Worm (Caenorhabditis elegans) whole organism, L1 larva: Measurements from ENCODE around the gene C35D10.6.

Experiments
- ceh-8 ChIP-seq: fragments of 200-800 bp; sonication (Bioruptor generic); optimal IDR thresholded peaks from 2 replicates; lab custom pipeline; 2018; ENCODE audit warnings: mild to moderate bottlenecking, missing genetic modification characterization, moderate library complexity, missing compliant biosample characterization
- ceh-90 ChIP-seq: sonication (generic microtip); optimal IDR thresholded peaks from 2 replicates; lab custom pipeline; 2016; ENCODE audit warnings: missing genetic modification characterization, missing compliant biosample characterization
- dpl-1 ChIP-seq, 3 experiments: fragments of 150-350 bp in 2 of 3; sonication (generic microtip) in 1 of 3; optimal IDR thresholded peaks; 2 replicates each; lab custom pipeline; 2014 to 2017; ENCODE audit warnings: missing biosample characterization in 3 of 3, missing genetic modification characterization in 3 of 3, missing genetic modification reagents in 3 of 3
- dsc-1 ChIP-seq: sonication (generic microtip); optimal IDR thresholded peaks from 2 replicates; lab custom pipeline; 2016; ENCODE audit warnings: mild to moderate bottlenecking, missing genetic modification characterization, missing compliant biosample characterization
- efl-1 ChIP-seq, 4 experiments: fragments of 150-350 bp; optimal IDR thresholded peaks in 3 of 4; peaks in 1 of 4; 1 replicate in 1 of 4; 2 replicates in 3 of 4; lab custom pipeline; 2014; ENCODE audit warnings: missing biosample characterization in 2 of 4, missing genetic modification characterization in 2 of 4, missing genetic modification reagents in 2 of 4
- egl-27 ChIP-seq, 2 experiments: fragments of 150-350 bp in 1 of 2; sonication (generic microtip); optimal IDR thresholded peaks; 3 replicates each; lab custom pipeline; 2017 to 2018; ENCODE audit warnings: missing biosample characterization in 2 of 2, missing genetic modification characterization in 2 of 2, missing genetic modification reagents in 2 of 2
- fkh-10 ChIP-seq: sonication (generic microtip); optimal IDR thresholded peaks from 2 replicates; lab custom pipeline; 2017; ENCODE audit warnings: missing biosample characterization, missing genetic modification reagents, missing genetic modification characterization
- grh-1 ChIP-seq: fragments of 200-800 bp; sonication (Bioruptor generic); IDR thresholded peaks from 2 replicates; pipeline ENCODE4 v1.3.6; 2022; ENCODE audit warnings: missing genetic modification reagents, missing genetic modification characterization, missing compliant biosample characterization
- hlh-17 ChIP-seq: fragments of 200-800 bp; sonication (Bioruptor generic); optimal IDR thresholded peaks from 2 replicates; lab custom pipeline; 2018; ENCODE audit warnings: missing genetic modification characterization, mild to moderate bottlenecking, missing compliant biosample characterization, moderate library complexity, borderline replicate concordance
- hlh-4 ChIP-seq: sonication (generic microtip); optimal IDR thresholded peaks from 2 replicates; lab custom pipeline; 2016; ENCODE audit warnings: mild to moderate bottlenecking, missing genetic modification characterization, missing compliant biosample characterization
- hpl-2 ChIP-seq: fragments of 150-350 bp; optimal IDR thresholded peaks from 2 replicates; lab custom pipeline; 2014; ENCODE audit warnings: missing biosample characterization, missing genetic modification reagents, missing genetic modification characterization
- irx-1 ChIP-seq: sonication (generic microtip); optimal IDR thresholded peaks from 2 replicates; lab custom pipeline; 2016; ENCODE audit warnings: missing genetic modification characterization, missing compliant biosample characterization
- jun-1 ChIP-seq: fragments of 150-350 bp; optimal IDR thresholded peaks from 2 replicates; lab custom pipeline; 2014; ENCODE audit warnings: missing biosample characterization, missing genetic modification reagents, missing genetic modification characterization
- lin-13 ChIP-seq: fragments of 150-350 bp; optimal IDR thresholded peaks from 2 replicates; lab custom pipeline; 2014; ENCODE audit warnings: missing biosample characterization, missing genetic modification reagents, missing genetic modification characterization
- lin-15B ChIP-seq: fragments of 150-350 bp; sonication (generic microtip); optimal IDR thresholded peaks from 3 replicates; lab custom pipeline; 2014; ENCODE audit warnings: missing biosample characterization, missing genetic modification characterization
- lin-35 ChIP-seq, 2 experiments: fragments of 150-350 bp; optimal IDR thresholded peaks; 2 replicates each; lab custom pipeline; 2014; ENCODE audit warnings: missing biosample characterization in 2 of 2, missing genetic modification characterization in 2 of 2, missing genetic modification reagents in 2 of 2
- lir-3 ChIP-seq: sonication (generic microtip); optimal IDR thresholded peaks from 2 replicates; lab custom pipeline; 2016; ENCODE audit warnings: mild to moderate bottlenecking, missing genetic modification characterization, moderate library complexity, missing compliant biosample characterization; ENCODE audit not compliant: poor library complexity
- mdl-1 ChIP-seq, 2 experiments: fragments of 150-350 bp; optimal IDR thresholded peaks; 2 replicates each; lab custom pipeline; 2014 to 2017; ENCODE audit warnings: missing biosample characterization in 2 of 2, missing genetic modification characterization in 2 of 2, inconsistent platforms in 1 of 2
- mef-2 ChIP-seq: fragments of 150-350 bp; optimal IDR thresholded peaks from 2 replicates; lab custom pipeline; 2014; ENCODE audit warnings: missing biosample characterization, missing genetic modification characterization
- nhr-11 ChIP-seq: fragments of 150-350 bp; optimal IDR thresholded peaks from 2 replicates; lab custom pipeline; 2014; ENCODE audit warnings: missing biosample characterization, missing genetic modification characterization
- nhr-19 ChIP-seq: fragments of 200-800 bp; sonication (Bioruptor generic); conservative IDR thresholded peaks from 2 replicates; pipeline ENCODE4 v1.3.6; 2022; ENCODE audit warnings: missing genetic modification characterization, missing compliant biosample characterization
- nhr-237 ChIP-seq: fragments of 150-350 bp; optimal IDR thresholded peaks from 2 replicates; lab custom pipeline; 2014; ENCODE audit warnings: missing biosample characterization, missing genetic modification characterization
- nhr-28 ChIP-seq: fragments of 150-350 bp; optimal IDR thresholded peaks from 2 replicates; lab custom pipeline; 2014; ENCODE audit warnings: missing biosample characterization, missing genetic modification characterization
- nhr-47 ChIP-seq: sonication (generic microtip); optimal IDR thresholded peaks from 2 replicates; lab custom pipeline; 2016; ENCODE audit warnings: mild to moderate bottlenecking, missing genetic modification characterization, moderate library complexity, missing compliant biosample characterization
- nhr-71 ChIP-seq: sonication (generic microtip); optimal IDR thresholded peaks from 2 replicates; lab custom pipeline; 2016; ENCODE audit warnings: mild to moderate bottlenecking, missing genetic modification characterization, moderate library complexity, missing compliant biosample characterization
- nhr-84 ChIP-seq: sonication (generic microtip); optimal IDR thresholded peaks from 2 replicates; lab custom pipeline; 2017; ENCODE audit warnings: missing biosample characterization, missing genetic modification characterization
- nhr-85 ChIP-seq: sonication (generic microtip); peaks from one replicate; lab custom pipeline; 2016; ENCODE audit warnings: missing genetic modification characterization, inconsistent platforms, missing compliant biosample characterization
- nhr-90 ChIP-seq: sonication (generic microtip); optimal IDR thresholded peaks from 2 replicates; lab custom pipeline; 2016; ENCODE audit warnings: mild to moderate bottlenecking, missing genetic modification characterization, missing compliant biosample characterization; ENCODE audit not compliant: poor library complexity
- pag-3 ChIP-seq: sonication (generic microtip); optimal IDR thresholded peaks from 2 replicates; lab custom pipeline; 2017; ENCODE audit warnings: missing genetic modification characterization, mild to moderate bottlenecking, missing compliant biosample characterization, antibody characterized with exemption, borderline replicate concordance; ENCODE audit not compliant: insufficient read depth
- pax-3 ChIP-seq: fragments of 200-800 bp; sonication (Bioruptor generic); optimal IDR thresholded peaks from 2 replicates; lab custom pipeline; 2018; ENCODE audit warnings: mild to moderate bottlenecking, missing genetic modification characterization, moderate library complexity, missing compliant biosample characterization
- skn-1 ChIP-seq: fragments of 150-350 bp; optimal IDR thresholded peaks from 2 replicates; lab custom pipeline; 2014; ENCODE audit warnings: missing biosample characterization, missing genetic modification characterization
- snpc-4 ChIP-seq: fragments of 150-350 bp; optimal IDR thresholded peaks from 2 replicates; lab custom pipeline; 2014; ENCODE audit warnings: missing biosample characterization, missing genetic modification characterization
- sptf-1 ChIP-seq: fragments of 150-350 bp; optimal IDR thresholded peaks from 2 replicates; lab custom pipeline; 2014; ENCODE audit warnings: missing biosample characterization, missing genetic modification characterization
- swsn-7 ChIP-seq: sonication (generic microtip); optimal IDR thresholded peaks from 2 replicates; lab custom pipeline; 2016; ENCODE audit warnings: missing genetic modification characterization, missing compliant biosample characterization
- tbx-2 ChIP-seq: sonication (generic microtip); optimal IDR thresholded peaks from 2 replicates; lab custom pipeline; 2016; ENCODE audit warnings: missing genetic modification characterization, missing compliant biosample characterization
- tlp-1 ChIP-seq: fragments of 150-350 bp; optimal IDR thresholded peaks from 2 replicates; lab custom pipeline; 2014; ENCODE audit warnings: missing biosample characterization, missing genetic modification characterization
- unc-130 ChIP-seq: fragments of 150-350 bp; optimal IDR thresholded peaks from 2 replicates; lab custom pipeline; 2017; ENCODE audit warnings: missing biosample characterization, missing genetic modification characterization, inconsistent platforms
- unc-62 ChIP-seq: fragments of 150-350 bp; optimal IDR thresholded peaks from 2 replicates; lab custom pipeline; 2014; ENCODE audit warnings: missing biosample characterization, missing genetic modification reagents, missing genetic modification characterization
- unc-86 ChIP-seq: sonication (generic microtip); optimal IDR thresholded peaks from 2 replicates; lab custom pipeline; 2016; ENCODE audit warnings: missing genetic modification characterization, missing compliant biosample characterization
- unc-98 ChIP-seq: fragments of 200-800 bp; sonication (Bioruptor generic); IDR thresholded peaks from 2 replicates; pipeline ENCODE4 v1.3.6; 2022; ENCODE audit warnings: missing genetic modification characterization, missing compliant biosample characterization
- vab-15 ChIP-seq: sonication (generic microtip); optimal IDR thresholded peaks from 2 replicates; lab custom pipeline; 2017; ENCODE audit warnings: missing genotype, mild to moderate bottlenecking, missing genetic modification characterization, missing compliant biosample characterization
- zag-1 ChIP-seq: fragments of 150-350 bp; optimal IDR thresholded peaks from 2 replicates; lab custom pipeline; 2014; ENCODE audit warnings: missing biosample characterization, missing genetic modification characterization
- zip-4 ChIP-seq: fragments of 200-800 bp; sonication (Bioruptor generic); optimal IDR thresholded peaks from 2 replicates; lab custom pipeline; 2018; ENCODE audit warnings: mild to moderate bottlenecking, missing genetic modification characterization, moderate library complexity, missing compliant biosample characterization
- ztf-4 ChIP-seq: fragments of 150-350 bp; optimal IDR thresholded peaks from 2 replicates; lab custom pipeline; 2014; ENCODE audit warnings: missing biosample characterization, missing genetic modification characterization

Gene C35D10.6

DNA sequence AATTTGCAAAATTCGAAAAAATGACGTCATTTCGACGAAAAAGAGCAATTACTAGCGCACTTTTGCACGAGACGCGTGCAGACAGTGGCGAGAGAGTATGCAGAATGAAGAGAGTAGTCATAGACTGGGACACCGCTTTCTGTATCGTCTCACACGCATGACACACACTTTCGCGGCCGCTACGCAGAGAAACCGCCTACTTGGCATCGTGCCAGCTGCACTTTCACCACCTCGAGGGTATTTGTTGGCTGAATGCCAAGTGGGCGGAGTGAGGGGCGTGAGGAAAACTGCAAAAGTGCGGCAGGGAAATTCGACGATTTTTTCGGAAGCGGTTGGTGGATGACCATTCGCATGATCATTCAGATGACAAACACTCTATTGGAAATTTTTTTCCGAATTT is 40.6 kb downstream of the C35D10.6 start (continued):
- TF ChIP-seq nhr-11 (tag; lab: Kevin White, UChicago) (peak; percentile 94), nhr-90 (tag; lab: Kevin White, UChicago) (peak; percentile 99), nhr-19 (GFP tag; lab: Robert Waterston, UW) (peak; percentile 100), zip-4 (GFP tag; lab: Kevin White, UChicago) (peak; percentile 96), hlh-17 (GFP tag; lab: Kevin White, UChicago) (no peak), ceh-8 (GFP tag; lab: Kevin White, UChicago) (peak; percentile 99), sptf-1 (tag; lab: Kevin White, UChicago) (no peak), mef-2 (peak; percentile 96), unc-86 (tag; lab: Kevin White, UChicago) (peak; percentile 100)

- no peak for TF ChIP-seq efl-1 (optimal IDR thresholded peaks at IDR 0.05; lab: Kevin White, UChicago)
- TF ChIP-seq efl-1 (GFP tag; optimal IDR thresholded peaks at IDR 0.05 in 1 of 2; lab: Kevin White, UChicago), result peak in 1 of 2 experiments; percentile 20
- no peak for TF ChIP-seq tlp-1 (tag; lab: Kevin White, UChicago)
- TF ChIP-seq unc-130, result no peak
Measured at ce11 chrIII:4900260-4900659, 41.1 kb downstream of the C35D10.6 start, which contains the start of gene tag-340. Gene tag-340, plus strand, starts transcription at chrIII:4900508.

ce11 chrIII:4903784-4904183 is 44.6 kb downstream of the C35D10.6 start, which contains the start of gene kbp-2:
Gene kbp-2, minus strand, starts transcription at chrIII:4903884.
- TF ChIP-seq nhr-237 (tag; lab: Kevin White, UChicago), result no peak
- TF ChIP-seq nhr-28 (tag; lab: Kevin White, UChicago), result no peak
- no peak for TF ChIP-seq vab-15 (tag; lab: Kevin White, UChicago)
- TF ChIP-seq dpl-1 (GFP tag; optimal IDR thresholded peaks at IDR 0.05; lab: Kevin White, UChicago), result no peak
- no peak for TF ChIP-seq irx-1 (tag; lab: Kevin White, UChicago)
- TF ChIP-seq unc-98 (GFP tag; lab: Robert Waterston, UW), result no peak
- TF ChIP-seq nhr-47 (tag; lab: Kevin White, UChicago), result no peak
- no peak for TF ChIP-seq dsc-1
- TF ChIP-seq unc-62 (GFP tag; lab: Kevin White, UChicago), result no peak
- TF ChIP-seq ceh-90 (tag; lab: Kevin White, UChicago), result no peak
- no peak for TF ChIP-seq nhr-19 (GFP tag; lab: Robert Waterston, UW)
- TF ChIP-seq jun-1, result no peak
- TF ChIP-seq mdl-1 (tag; optimal IDR thresholded peaks at IDR 0.05; lab: Kevin White, UChicago), result no peak
- TF ChIP-seq unc-86 (tag; lab: Kevin White, UChicago), result no peak
- TF ChIP-seq ceh-8 (GFP tag; lab: Kevin White, UChicago), result no peak
- TF ChIP-seq egl-27 (tag; optimal IDR thresholded peaks at IDR 0.05; lab: Kevin White, UChicago), result no peak
- no peak for TF ChIP-seq lin-13 (GFP tag; lab: Kevin White, UChicago)
- TF ChIP-seq zag-1 (tag; lab: Kevin White, UChicago), result no peak
- TF ChIP-seq, all 84 proteins: peak for 0

DNA sequence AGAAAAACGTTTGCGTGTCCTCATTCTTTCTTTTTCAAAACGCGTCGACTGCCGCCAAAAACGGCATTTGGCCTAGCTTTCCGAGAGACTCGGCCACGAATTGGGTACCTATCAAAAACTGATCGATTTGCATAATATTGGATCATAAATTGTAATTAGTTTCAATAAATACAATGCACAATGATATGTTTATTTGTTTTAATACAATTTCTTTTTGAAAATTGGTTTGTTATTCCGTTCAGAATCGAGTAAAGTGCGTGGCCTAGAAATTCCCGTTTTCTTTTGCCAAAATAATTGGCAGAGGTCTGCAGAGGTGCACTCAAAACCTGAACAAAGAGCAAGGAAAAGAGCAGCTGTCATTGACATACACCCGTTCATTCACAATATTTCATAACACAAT is 46.3 kb downstream of the C35D10.6 start, which contains the start of gene F26F4.8:
F26F4.8 (minus strand) TSS at position 69 of the 400 bp plus-strand sequence.
- TF ChIP-seq lin-15B (tag; lab: Kevin White, UChicago) (peak; percentile 30), snpc-4 (tag; lab: Kevin White, UChicago) (peak; percentile 16), ceh-90 (tag; lab: Kevin White, UChicago) (peak; percentile 94), lir-3 (tag; lab: Kevin White, UChicago) (peak; percentile 82), skn-1 (tag; lab: Kevin White, UChicago) (no peak), nhr-85 (peak; percentile 69), unc-130 (no peak), nhr-84 (tag; lab: Kevin White, UChicago) (no peak), swsn-7 (tag; lab: Kevin White, UChicago) (peak; percentile 19), nhr-47 (tag; lab: Kevin White, UChicago) (peak; percentile 66), egl-27 (tag; optimal IDR thresholded peaks at IDR 0.05; lab: Kevin White, UChicago) (no peak), hpl-2 (GFP tag; lab: Kevin White, UChicago) (no peak), vab-15 (tag; lab: Kevin White, UChicago) (no peak), tbx-2 (tag; lab: Kevin White, UChicago) (peak; percentile 70), hlh-4 (no peak), lin-35 (GFP tag; optimal IDR thresholded peaks at IDR 0.05; lab: Kevin White, UChicago) (peak; percentile 77 to 83), pax-3 (peak; percentile 69), pag-3 (tag; lab: Kevin White, UChicago) (peak; percentile 73), nhr-90 (tag; lab: Kevin White, UChicago) (peak; percentile 63), irx-1 (tag; lab: Kevin White, UChicago) (peak; percentile 88), fkh-10 (GFP tag; lab: Kevin White, UChicago) (no peak), nhr-71 (tag; lab: Kevin White, UChicago) (peak; percentile 68), ztf-4 (tag; lab: Kevin White, UChicago) (no peak), nhr-237 (tag; lab: Kevin White, UChicago) (no peak), nhr-11 (tag; lab: Kevin White, UChicago) (no peak), grh-1 (GFP tag; lab: Robert Waterston, UW) (no peak)
